Worm (Caenorhabditis elegans) whole organism, late embryonic: ENCODE data around the gene C29F7.10.

Experiments used
- C38D4.7 ChIP-seq: fragments of 200-800 bp; sonication (Bioruptor generic); optimal IDR thresholded peaks from 2 replicates; lab custom pipeline; 2018; ENCODE audit warnings: mild to moderate bottlenecking, missing genetic modification characterization, moderate library complexity, missing compliant biosample characterization
- F13H6.1 ChIP-seq: sonication (generic microtip); optimal IDR thresholded peaks from 2 replicates; lab custom pipeline; 2016; ENCODE audit warnings: missing genetic modification characterization, missing compliant biosample characterization
- K09A11.1 ChIP-seq: sonication (generic microtip); optimal IDR thresholded peaks from 2 replicates; lab custom pipeline; 2017; ENCODE audit warnings: antibody characterized with exemption, mild to moderate bottlenecking, missing genetic modification characterization, missing compliant biosample characterization; ENCODE audit not compliant: insufficient read depth
- T23F11.4 ChIP-seq: fragments of 200-800 bp; sonication (Bioruptor generic); optimal IDR thresholded peaks from 2 replicates; lab custom pipeline; 2018; ENCODE audit warnings: mild to moderate bottlenecking, missing genetic modification characterization, missing compliant biosample characterization
- Y22D7AL.16 ChIP-seq: sonication (generic microtip); optimal IDR thresholded peaks from 2 replicates; lab custom pipeline; 2016; ENCODE audit warnings: missing genetic modification characterization, missing compliant biosample characterization
- ama-1 ChIP-seq: fragments of 150-350 bp; optimal IDR thresholded peaks from 2 replicates; lab custom pipeline; 2014
- ceh-19 ChIP-seq: fragments of 200-800 bp; sonication (Bioruptor generic); optimal IDR thresholded peaks from 2 replicates; lab custom pipeline; 2018; ENCODE audit warnings: mild to moderate bottlenecking, missing genetic modification characterization, missing compliant biosample characterization
- ceh-24 ChIP-seq: sonication (generic microtip); optimal IDR thresholded peaks from 2 replicates; lab custom pipeline; 2016; ENCODE audit warnings: mild to moderate bottlenecking, missing genetic modification characterization, missing compliant biosample characterization
- ceh-34 ChIP-seq: sonication (generic microtip); optimal IDR thresholded peaks from 2 replicates; lab custom pipeline; 2016; ENCODE audit warnings: mild to moderate bottlenecking, missing genetic modification characterization, missing compliant biosample characterization
- ceh-45 ChIP-seq: fragments of 200-800 bp; sonication (Bioruptor generic); IDR thresholded peaks from 2 replicates; pipeline ENCODE4 v1.3.6; 2022; ENCODE audit warnings: missing genetic modification reagents, missing genetic modification characterization, missing compliant biosample characterization
- ceh-9 ChIP-seq: sonication (generic microtip); optimal IDR thresholded peaks from 2 replicates; lab custom pipeline; 2016; ENCODE audit warnings: mild to moderate bottlenecking, missing genetic modification characterization, inconsistent platforms, missing compliant biosample characterization
- dmd-4 ChIP-seq: sonication (generic microtip); optimal IDR thresholded peaks from 2 replicates; lab custom pipeline; 2016; ENCODE audit warnings: borderline replicate concordance, missing genetic modification characterization, missing compliant biosample characterization
- elt-2 ChIP-seq: sonication (generic microtip); optimal IDR thresholded peaks from 2 replicates; lab custom pipeline; 2016; ENCODE audit warnings: missing genetic modification reagents, missing genetic modification characterization, missing compliant biosample characterization
- ets-4 ChIP-seq: sonication (generic microtip); optimal IDR thresholded peaks from 2 replicates; lab custom pipeline; 2016; ENCODE audit warnings: missing genetic modification characterization, missing compliant biosample characterization
- eyg-1 ChIP-seq: sonication (generic microtip); optimal IDR thresholded peaks from 2 replicates; lab custom pipeline; 2016; ENCODE audit warnings: missing genotype, missing genetic modification characterization, missing compliant biosample characterization
- fkh-10 ChIP-seq: fragments of 150-350 bp; optimal IDR thresholded peaks from 2 replicates; lab custom pipeline; 2014; ENCODE audit warnings: missing biosample characterization, missing genetic modification reagents, missing genetic modification characterization
- hlh-13 ChIP-seq: fragments of 200-800 bp; sonication (Bioruptor generic); optimal IDR thresholded peaks from 2 replicates; lab custom pipeline; 2018; ENCODE audit warnings: mild to moderate bottlenecking, missing genetic modification characterization, missing compliant biosample characterization
- hlh-30 ChIP-seq: sonication (generic microtip); optimal IDR thresholded peaks from 2 replicates; lab custom pipeline; 2017; ENCODE audit warnings: antibody characterized with exemption, missing genetic modification characterization, missing compliant biosample characterization; ENCODE audit not compliant: insufficient read depth
- hlh-8 ChIP-seq: sonication (generic microtip); optimal IDR thresholded peaks from 2 replicates; lab custom pipeline; 2016; ENCODE audit warnings: missing genotype, missing genetic modification characterization, missing compliant biosample characterization
- lim-6 ChIP-seq: sonication (generic microtip); optimal IDR thresholded peaks from 2 replicates; lab custom pipeline; 2016; ENCODE audit warnings: missing genetic modification characterization, missing compliant biosample characterization
- lin-11 ChIP-seq: fragments of 200-800 bp; sonication (Bioruptor generic); optimal IDR thresholded peaks from 2 replicates; lab custom pipeline; 2018; ENCODE audit warnings: mild to moderate bottlenecking, missing genetic modification characterization, missing compliant biosample characterization
- nhr-11 ChIP-seq: fragments of 150-350 bp; optimal IDR thresholded peaks from 2 replicates; lab custom pipeline; 2014; ENCODE audit warnings: missing biosample characterization, missing genetic modification characterization
- nhr-232 ChIP-seq: sonication (generic microtip); optimal IDR thresholded peaks from 2 replicates; lab custom pipeline; 2016; ENCODE audit warnings: missing genetic modification characterization, missing compliant biosample characterization
- npax-4 ChIP-seq: sonication (generic microtip); optimal IDR thresholded peaks from 2 replicates; lab custom pipeline; 2016; ENCODE audit warnings: missing genetic modification characterization, missing compliant biosample characterization
- pha-4 ChIP-seq: fragments of 150-350 bp; optimal IDR thresholded peaks from 2 replicates; lab custom pipeline; 2018; ENCODE audit warnings: missing biosample characterization, missing genetic modification reagents, missing genetic modification characterization
- pqm-1 ChIP-seq: sonication (generic microtip); optimal IDR thresholded peaks from 2 replicates; lab custom pipeline; 2016; ENCODE audit warnings: missing genetic modification characterization, missing compliant biosample characterization
- ref-2 ChIP-seq: sonication (generic microtip); optimal IDR thresholded peaks from 2 replicates; lab custom pipeline; 2016; ENCODE audit warnings: missing genetic modification characterization, missing compliant biosample characterization
- rnt-1 ChIP-seq: sonication (generic microtip); optimal IDR thresholded peaks from 2 replicates; lab custom pipeline; 2016; ENCODE audit warnings: missing genetic modification characterization, missing compliant biosample characterization
- sdc-2 ChIP-seq: sonication (generic microtip); optimal IDR thresholded peaks from 2 replicates; lab custom pipeline; 2016; ENCODE audit warnings: missing genotype, missing genetic modification characterization, missing compliant biosample characterization
- sox-4 ChIP-seq: sonication (generic microtip); optimal IDR thresholded peaks from 2 replicates; lab custom pipeline; 2017; ENCODE audit warnings: mild to moderate bottlenecking, missing genetic modification characterization, inconsistent platforms, missing compliant biosample characterization
- syd-9 ChIP-seq: sonication (generic microtip); optimal IDR thresholded peaks from 2 replicates; lab custom pipeline; 2016; ENCODE audit warnings: mild to moderate bottlenecking, missing genetic modification characterization, moderate library complexity, missing compliant biosample characterization
- ttx-3 ChIP-seq: sonication (generic microtip); optimal IDR thresholded peaks from 2 replicates; lab custom pipeline; 2016; ENCODE audit warnings: missing genetic modification reagents, missing genetic modification characterization, missing compliant biosample characterization
- unc-3 ChIP-seq, 2 experiments: fragments of 200-800 bp in 1 of 2; sonication (Bioruptor generic) in 1 of 2; sonication (generic microtip) in 1 of 2; conservative IDR thresholded peaks in 1 of 2; optimal IDR thresholded peaks in 1 of 2; 2 replicates each; pipeline versions ENCODE4 v1.3.6 to Lab custom; 2016 to 2022; ENCODE audit warnings: missing compliant biosample characterization in 2 of 2, missing genetic modification characterization in 2 of 2, missing genetic modification reagents in 1 of 2
- unc-55 ChIP-seq: sonication (generic microtip); optimal IDR thresholded peaks from 2 replicates; lab custom pipeline; 2017; ENCODE audit warnings: missing biosample characterization, missing genetic modification reagents, missing genetic modification characterization
- unc-86 ChIP-seq: sonication (generic microtip); optimal IDR thresholded peaks from 2 replicates; lab custom pipeline; 2016; ENCODE audit warnings: missing genetic modification characterization, missing compliant biosample characterization
- zip-5 ChIP-seq: sonication (generic microtip); optimal IDR thresholded peaks from 2 replicates; lab custom pipeline; 2016; ENCODE audit warnings: missing genetic modification characterization, missing compliant biosample characterization

The C29F7.10 gene

DNA sequence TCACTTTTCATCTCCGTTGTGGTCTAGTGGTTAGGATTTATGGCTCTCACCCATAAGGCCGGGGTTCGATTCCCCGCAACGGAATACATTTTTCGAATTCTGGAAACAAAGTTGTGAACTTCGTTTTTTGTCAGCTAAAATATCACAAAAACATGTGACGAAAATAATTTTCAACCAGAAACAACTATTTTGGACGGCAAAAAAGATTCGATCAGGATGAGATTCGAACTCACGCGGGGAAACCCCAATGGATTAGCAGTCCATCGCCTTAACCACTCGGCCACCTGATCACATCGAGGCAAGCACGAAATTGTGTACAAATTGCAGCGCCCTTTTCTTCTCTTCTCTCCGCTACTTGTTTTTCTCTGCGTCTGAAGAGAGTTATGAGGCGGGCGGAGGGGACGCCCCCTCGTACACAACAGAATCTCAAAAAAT, 17.4 kb upstream of the C29F7.10 start (continued):
- TF ChIP-seq unc-86 (tag; lab: Kevin White, UChicago), result peak; percentile 64
- TF ChIP-seq, all 69 proteins: peak for 52; not testable (repeated sequence) for 17

DNA sequence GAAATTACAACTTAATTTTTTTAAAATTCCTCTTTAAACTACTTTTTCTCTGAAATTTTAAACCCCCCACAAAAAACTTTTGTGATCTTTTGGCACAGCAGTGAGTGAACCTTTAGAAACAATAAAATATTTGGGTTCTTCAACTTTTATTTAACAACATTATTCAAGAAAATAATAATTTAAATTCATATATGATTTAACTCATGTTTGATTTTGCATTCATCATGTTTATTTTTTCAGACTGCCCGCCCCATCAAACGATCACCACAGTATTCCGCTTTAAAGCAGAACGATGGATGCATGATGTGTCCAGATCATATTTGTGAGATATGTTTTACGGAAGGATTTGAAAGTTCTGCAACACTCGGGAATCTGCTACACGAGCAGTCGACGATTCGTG, 15.1 kb upstream of the C29F7.10 start, which contains the start of gene set-8:
Gene set-8, plus strand, starts transcription at position 301 of the 400 bp plus-strand sequence.
- TF ChIP-seq npax-4 (no peak), nhr-232 (tag; lab: Kevin White, UChicago) (no peak), elt-2 (tag; lab: Kevin White, UChicago) (no peak), pha-4 (no peak), Y22D7AL.16 (tag; lab: Kevin White, UChicago) (no peak), lim-6 (no peak), fkh-10 (no peak), T23F11.4 (GFP tag; lab: Kevin White, UChicago) (no peak), hlh-30 (tag; lab: Kevin White, UChicago) (no peak), sdc-2 (tag; lab: Kevin White, UChicago) (no peak), ceh-9 (tag; lab: Kevin White, UChicago) (no peak), ceh-45 (GFP tag; lab: Robert Waterston, UW) (no peak), ama-1 (lab: Kevin White, UChicago) (no peak), ref-2 (no peak), K09A11.1 (tag; lab: Kevin White, UChicago) (no peak), ets-4 (tag; lab: Kevin White, UChicago) (no peak), hlh-8 (tag; lab: Kevin White, UChicago) (no peak), syd-9 (no peak), ceh-24 (tag; lab: Kevin White, UChicago) (no peak), ceh-19 (no peak)

DNA sequence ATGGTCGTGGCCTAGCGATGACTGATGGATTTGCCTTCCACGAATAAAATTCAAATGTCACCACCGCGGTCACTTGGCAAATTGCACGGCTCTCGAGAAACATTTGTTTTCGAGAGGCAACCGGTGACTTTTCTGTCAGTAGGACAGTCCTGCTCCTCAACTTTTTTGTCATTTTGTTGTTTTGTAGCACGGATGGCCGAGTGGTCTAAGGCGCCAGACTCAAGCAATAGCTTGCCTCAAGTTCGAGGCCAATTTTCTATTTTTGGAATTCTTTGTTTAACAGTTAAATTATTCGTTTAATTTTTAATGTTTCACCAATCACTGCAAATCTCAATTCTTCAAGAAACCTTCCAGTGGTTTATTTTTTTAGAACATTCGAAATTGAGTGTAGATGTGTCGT, 13.0 kb upstream of the C29F7.10 start:
- TF ChIP-seq zip-5 (tag; lab: Kevin White, UChicago) (no peak), ttx-3 (tag; lab: Kevin White, UChicago) (no peak), unc-3 (GFP tag; conservative IDR thresholded peaks at IDR 0.05; lab: Robert Waterston, UW) (no peak), unc-3 (tag; optimal IDR thresholded peaks at IDR 0.05; lab: Kevin White, UChicago) (no peak), nhr-11 (tag; lab: Kevin White, UChicago) (no peak), ref-2 (no peak), pqm-1 (no peak), hlh-13 (no peak), unc-55 (GFP tag; lab: Kevin White, UChicago) (no peak), C38D4.7 (GFP tag; lab: Kevin White, UChicago) (no peak), ceh-34 (tag; lab: Kevin White, UChicago) (no peak), dmd-4 (tag; lab: Kevin White, UChicago) (no peak), ceh-19 (no peak), ceh-24 (tag; lab: Kevin White, UChicago) (no peak), ets-4 (tag; lab: Kevin White, UChicago) (no peak)

DNA sequence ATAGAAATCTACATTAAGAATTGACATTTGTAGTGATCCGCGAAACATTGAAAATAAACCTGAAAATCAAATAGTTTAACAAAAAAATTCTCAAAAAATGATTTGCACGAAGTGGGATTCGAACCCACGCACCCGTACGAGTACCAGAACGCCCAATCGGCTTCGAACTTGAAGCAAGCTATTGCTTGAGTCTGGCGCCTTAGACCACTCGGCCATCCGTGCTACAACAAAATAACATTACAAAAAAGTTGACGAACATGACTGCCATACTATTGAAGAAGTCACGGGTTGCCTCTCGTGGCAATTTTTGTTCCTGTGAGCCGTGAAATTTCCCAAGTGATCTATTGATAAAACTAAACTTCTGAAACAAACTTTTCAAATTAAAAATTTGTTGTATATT, 12.0 kb upstream of the C29F7.10 start:
- TF ChIP-seq lin-11 (no peak), F13H6.1 (tag; lab: Kevin White, UChicago) (no peak), sox-4 (no peak), eyg-1 (tag; lab: Kevin White, UChicago) (no peak), rnt-1 (tag; lab: Kevin White, UChicago) (no peak), ceh-19 (no peak)
